Fruit fly (Drosophila melanogaster) whole organism, pupa: Measurements from ENCODE around the gene Tcs3.

Experiments
- CG12605 ChIP-seq: fragments of 200-800 bp; sonication (Bioruptor generic); IDR thresholded peaks from 2 replicates; pipeline ENCODE4 v1.3.6; 2022; ENCODE audit warnings: missing biosample characterization, missing genetic modification characterization
- CG13204 ChIP-seq: fragments of 200-800 bp; sonication (Bioruptor generic); optimal IDR thresholded peaks from 2 replicates; lab custom pipeline; 2018; ENCODE audit warnings: missing biosample characterization, mild to moderate bottlenecking, missing genetic modification characterization, moderate library complexity
- CG15710 ChIP-seq: fragments of 200-800 bp; sonication (Bioruptor generic); optimal IDR thresholded peaks from 2 replicates; lab custom pipeline; 2018; ENCODE audit warnings: missing biosample characterization, mild to moderate bottlenecking, missing genetic modification characterization, moderate library complexity
- CG32121 ChIP-seq: fragments of 200-800 bp; sonication (Bioruptor generic); IDR thresholded peaks from 2 replicates; pipeline ENCODE4 v1.3.6; 2022; ENCODE audit warnings: missing biosample characterization, missing genetic modification characterization
- CG4496 ChIP-seq: fragments of 200-800 bp; sonication (Bioruptor generic); IDR thresholded peaks from 3 replicates; pipeline ENCODE4 v1.3.6; 2022; ENCODE audit warnings: missing biosample characterization, missing genetic modification characterization
- CG9948 ChIP-seq: fragments of 200-800 bp; sonication (Bioruptor generic); optimal IDR thresholded peaks from 2 replicates; lab custom pipeline; 2018; ENCODE audit warnings: missing biosample characterization, mild to moderate bottlenecking, missing genetic modification characterization, moderate library complexity
- D1 ChIP-seq: fragments of 200-800 bp; sonication (Bioruptor generic); optimal IDR thresholded peaks from 2 replicates; lab custom pipeline; 2018; ENCODE audit warnings: missing biosample characterization, mild to moderate bottlenecking, missing genetic modification characterization, moderate library complexity
- Pif1B ChIP-seq: fragments of 200-800 bp; sonication (Bioruptor generic); optimal IDR thresholded peaks from 3 replicates; lab custom pipeline; 2016; ENCODE audit warnings: missing biosample characterization, missing genetic modification characterization
- rn ChIP-seq: fragments of 200-800 bp; sonication (Bioruptor generic); IDR thresholded peaks from 2 replicates; pipeline ENCODE4 v1.3.6; 2022; ENCODE audit warnings: missing biosample characterization, missing genetic modification characterization

DNA sequence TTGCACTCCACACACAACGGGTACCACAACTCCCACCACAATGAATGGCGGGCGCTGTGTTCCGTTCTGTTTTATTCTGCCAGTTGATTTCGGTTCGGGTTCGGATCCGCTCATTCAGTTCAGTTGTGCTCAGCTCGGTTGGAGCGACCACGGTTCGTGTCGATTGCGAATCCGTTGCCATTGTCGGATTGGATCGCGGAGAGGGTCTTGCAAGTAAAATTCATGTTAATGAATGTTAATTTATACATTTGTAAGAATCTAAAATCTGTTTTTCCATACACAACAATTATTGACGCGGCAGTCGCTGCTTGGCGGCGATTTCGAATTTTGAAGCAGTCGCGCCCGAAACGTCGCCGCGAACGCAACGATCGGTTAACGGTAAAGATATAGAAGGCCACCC, 42.7 kb downstream of the Tcs3 start, which contains the start of gene Gagr:
- TF ChIP-seq CG13204 (GFP tag; lab: Kevin White, UChicago) (no peak), Pif1B (GFP tag; lab: Kevin White, UChicago) (no peak), CG32121 (GFP tag; lab: Robert Waterston, UW) (no peak), CG9948 (tag; lab: Kevin White, UChicago) (no peak), CG15710 (tag; lab: Kevin White, UChicago) (no peak), rn (GFP tag; lab: Robert Waterston, UW) (no peak), CG4496 (GFP tag; lab: Robert Waterston, UW) (no peak), CG12605 (GFP tag; lab: Robert Waterston, UW) (no peak), D1 (no peak)
